Worm (Caenorhabditis elegans) whole organism, late embryonic: ENCODE measurements around the gene ccg-1.

Experiments used
- K09A11.1 ChIP-seq: sonication (generic microtip); optimal IDR thresholded peaks from 2 replicates; lab custom pipeline; 2017; ENCODE audit warnings: antibody characterized with exemption, mild to moderate bottlenecking, missing genetic modification characterization, missing compliant biosample characterization; ENCODE audit not compliant: insufficient read depth
- T23F11.4 ChIP-seq: fragments of 200-800 bp; sonication (Bioruptor generic); optimal IDR thresholded peaks from 2 replicates; lab custom pipeline; 2018; ENCODE audit warnings: mild to moderate bottlenecking, missing genetic modification characterization, missing compliant biosample characterization
- Y22D7AL.16 ChIP-seq: sonication (generic microtip); optimal IDR thresholded peaks from 2 replicates; lab custom pipeline; 2016; ENCODE audit warnings: missing genetic modification characterization, missing compliant biosample characterization
- ama-1 ChIP-seq: fragments of 150-350 bp; optimal IDR thresholded peaks from 2 replicates; lab custom pipeline; 2014
- ceh-14 ChIP-seq: sonication (generic microtip); optimal IDR thresholded peaks from 2 replicates; lab custom pipeline; 2016; ENCODE audit warnings: missing genotype, missing genetic modification characterization, missing compliant biosample characterization
- ceh-18 ChIP-seq: sonication (generic microtip); optimal IDR thresholded peaks from 2 replicates; lab custom pipeline; 2016; ENCODE audit warnings: missing genetic modification characterization, missing compliant biosample characterization
- ceh-19 ChIP-seq: fragments of 200-800 bp; sonication (Bioruptor generic); optimal IDR thresholded peaks from 2 replicates; lab custom pipeline; 2018; ENCODE audit warnings: mild to moderate bottlenecking, missing genetic modification characterization, missing compliant biosample characterization
- ceh-2 ChIP-seq: sonication (generic microtip); optimal IDR thresholded peaks from 2 replicates; lab custom pipeline; 2016; ENCODE audit warnings: missing genotype, missing genetic modification characterization, missing compliant biosample characterization
- ceh-24 ChIP-seq: sonication (generic microtip); optimal IDR thresholded peaks from 2 replicates; lab custom pipeline; 2016; ENCODE audit warnings: mild to moderate bottlenecking, missing genetic modification characterization, missing compliant biosample characterization
- ceh-31 ChIP-seq: sonication (generic microtip); optimal IDR thresholded peaks from 2 replicates; lab custom pipeline; 2016; ENCODE audit warnings: missing genetic modification characterization, missing compliant biosample characterization
- ceh-9 ChIP-seq: sonication (generic microtip); optimal IDR thresholded peaks from 2 replicates; lab custom pipeline; 2016; ENCODE audit warnings: mild to moderate bottlenecking, missing genetic modification characterization, inconsistent platforms, missing compliant biosample characterization
- che-1 ChIP-seq: sonication (generic microtip); optimal IDR thresholded peaks from 2 replicates; lab custom pipeline; 2016; ENCODE audit warnings: mild to moderate bottlenecking, missing genetic modification characterization, missing compliant biosample characterization
- dmd-4 ChIP-seq: sonication (generic microtip); optimal IDR thresholded peaks from 2 replicates; lab custom pipeline; 2016; ENCODE audit warnings: borderline replicate concordance, missing genetic modification characterization, missing compliant biosample characterization
- elt-4 ChIP-seq: sonication (generic microtip); optimal IDR thresholded peaks from 2 replicates; lab custom pipeline; 2016; ENCODE audit warnings: missing genetic modification characterization, missing compliant biosample characterization
- eyg-1 ChIP-seq: sonication (generic microtip); optimal IDR thresholded peaks from 2 replicates; lab custom pipeline; 2016; ENCODE audit warnings: missing genotype, missing genetic modification characterization, missing compliant biosample characterization
- fax-1 ChIP-seq: sonication (generic microtip); optimal IDR thresholded peaks from 2 replicates; lab custom pipeline; 2016; ENCODE audit warnings: missing genotype, missing genetic modification characterization, missing compliant biosample characterization
- gmeb-2 ChIP-seq: sonication (generic microtip); optimal IDR thresholded peaks from 2 replicates; lab custom pipeline; 2016; ENCODE audit warnings: missing genetic modification characterization, inconsistent platforms, missing compliant biosample characterization
- hlh-30 ChIP-seq: sonication (generic microtip); optimal IDR thresholded peaks from 2 replicates; lab custom pipeline; 2017; ENCODE audit warnings: antibody characterized with exemption, missing genetic modification characterization, missing compliant biosample characterization; ENCODE audit not compliant: insufficient read depth
- hlh-6 ChIP-seq: sonication (generic microtip); optimal IDR thresholded peaks from 2 replicates; lab custom pipeline; 2016; ENCODE audit warnings: missing genotype, missing genetic modification characterization, missing compliant biosample characterization
- nfya-1 ChIP-seq: sonication (generic microtip); optimal IDR thresholded peaks from 2 replicates; lab custom pipeline; 2017; ENCODE audit warnings: missing genetic modification characterization, mild to moderate bottlenecking, missing compliant biosample characterization, antibody characterized with exemption, moderate library complexity
- npax-4 ChIP-seq: sonication (generic microtip); optimal IDR thresholded peaks from 2 replicates; lab custom pipeline; 2016; ENCODE audit warnings: missing genetic modification characterization, missing compliant biosample characterization
- odd-2 ChIP-seq: sonication (generic microtip); optimal IDR thresholded peaks from 2 replicates; lab custom pipeline; 2017; ENCODE audit warnings: antibody characterized with exemption, mild to moderate bottlenecking, missing genetic modification characterization, missing compliant biosample characterization
- pag-3 ChIP-seq: sonication (generic microtip); optimal IDR thresholded peaks from 2 replicates; lab custom pipeline; 2016; ENCODE audit warnings: missing compliant biosample characterization, missing genetic modification characterization, borderline replicate concordance
- pax-1 ChIP-seq: fragments of 150-350 bp; optimal IDR thresholded peaks from 2 replicates; lab custom pipeline; 2014; ENCODE audit warnings: missing biosample characterization, missing genetic modification characterization
- pros-1 ChIP-seq: fragments of 150-350 bp; optimal IDR thresholded peaks from 2 replicates; lab custom pipeline; 2014; ENCODE audit warnings: missing biosample characterization, missing genetic modification reagents, missing genetic modification characterization
- sdc-2 ChIP-seq: sonication (generic microtip); optimal IDR thresholded peaks from 2 replicates; lab custom pipeline; 2016; ENCODE audit warnings: missing genotype, missing genetic modification characterization, missing compliant biosample characterization
- sox-2 ChIP-seq: fragments of 200-800 bp; sonication (Bioruptor generic); IDR thresholded peaks from 2 replicates; pipeline ENCODE4 v1.3.6; 2022; ENCODE audit warnings: missing genetic modification reagents, missing genetic modification characterization, missing compliant biosample characterization
- sox-4 ChIP-seq: sonication (generic microtip); optimal IDR thresholded peaks from 2 replicates; lab custom pipeline; 2017; ENCODE audit warnings: mild to moderate bottlenecking, missing genetic modification characterization, inconsistent platforms, missing compliant biosample characterization
- unc-3 ChIP-seq, 2 experiments: fragments of 200-800 bp in 1 of 2; sonication (Bioruptor generic) in 1 of 2; sonication (generic microtip) in 1 of 2; conservative IDR thresholded peaks in 1 of 2; optimal IDR thresholded peaks in 1 of 2; 2 replicates each; pipeline versions ENCODE4 v1.3.6 to Lab custom; 2016 to 2022; ENCODE audit warnings: missing compliant biosample characterization in 2 of 2, missing genetic modification characterization in 2 of 2, missing genetic modification reagents in 1 of 2
- unc-42 ChIP-seq: sonication (generic microtip); optimal IDR thresholded peaks from 2 replicates; lab custom pipeline; 2016; ENCODE audit warnings: missing genotype, missing genetic modification characterization, missing compliant biosample characterization
- unc-86 ChIP-seq: sonication (generic microtip); optimal IDR thresholded peaks from 2 replicates; lab custom pipeline; 2016; ENCODE audit warnings: missing genetic modification characterization, missing compliant biosample characterization

Gene ccg-1

DNA sequence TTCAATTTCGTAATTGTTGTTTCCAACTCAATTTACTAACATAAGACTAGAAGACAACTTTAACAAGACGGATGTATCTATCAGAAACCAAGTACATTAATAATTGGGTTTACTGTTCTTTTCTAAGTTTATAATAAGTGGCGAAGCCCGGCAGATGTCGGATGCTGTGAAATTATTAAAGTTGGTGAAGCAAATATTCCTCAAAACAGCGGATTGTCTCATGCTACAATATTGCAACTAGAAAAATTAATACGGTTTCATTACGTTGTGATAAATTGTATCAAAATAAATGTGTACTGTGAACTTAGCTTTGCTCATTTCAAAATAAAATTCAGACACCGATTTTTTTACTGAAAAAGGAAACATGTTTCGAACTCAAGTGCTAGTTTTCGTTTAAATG lies 8.0 kb upstream of the ccg-1 start:
- TF ChIP-seq sdc-2 (tag; lab: Kevin White, UChicago) (no peak), K09A11.1 (no peak), unc-86 (tag; lab: Kevin White, UChicago) (no peak), dmd-4 (tag; lab: Kevin White, UChicago) (no peak), ceh-14 (tag; lab: Kevin White, UChicago) (no peak), npax-4 (tag; lab: Kevin White, UChicago) (no peak), nfya-1 (tag; lab: Kevin White, UChicago) (no peak), pag-3 (tag; lab: Kevin White, UChicago) (no peak), ceh-18 (tag; lab: Kevin White, UChicago) (no peak)

- TF ChIP-seq pros-1 (tag; lab: Kevin White, UChicago): no peak
- TF ChIP-seq odd-2 (tag; lab: Kevin White, UChicago): no peak
- no peak for TF ChIP-seq hlh-30 (tag; lab: Kevin White, UChicago)
- TF ChIP-seq sdc-2 (tag; lab: Kevin White, UChicago): no peak
- TF ChIP-seq unc-3 (GFP tag; conservative IDR thresholded peaks at IDR 0.05; lab: Robert Waterston, UW): no peak
- TF ChIP-seq unc-3 (tag; optimal IDR thresholded peaks at IDR 0.05; lab: Kevin White, UChicago): no peak
- TF ChIP-seq ama-1 (lab: Kevin White, UChicago): no peak
- no peak for TF ChIP-seq unc-86 (tag; lab: Kevin White, UChicago)
- no peak for TF ChIP-seq pax-1 (tag; lab: Kevin White, UChicago)
- TF ChIP-seq sox-4: no peak
- no peak for TF ChIP-seq elt-4 (tag; lab: Kevin White, UChicago)
- no peak for TF ChIP-seq fax-1
- no peak for TF ChIP-seq gmeb-2 (tag; lab: Kevin White, UChicago)
- no peak for TF ChIP-seq ceh-9 (tag; lab: Kevin White, UChicago)
- TF ChIP-seq hlh-6 (tag; lab: Kevin White, UChicago): no peak
- TF ChIP-seq, all 69 proteins: peak for 0
These were observed 4.6 kb upstream of the ccg-1 start for ce11 chrIV:15280219-15280618.

ce11 chrIV:15274063-15274462 lies 1.5 kb downstream of the ccg-1 start:
- TF ChIP-seq che-1 (tag; lab: Kevin White, UChicago) (no peak), ceh-18 (tag; lab: Kevin White, UChicago) (peak; percentile 54)

DNA sequence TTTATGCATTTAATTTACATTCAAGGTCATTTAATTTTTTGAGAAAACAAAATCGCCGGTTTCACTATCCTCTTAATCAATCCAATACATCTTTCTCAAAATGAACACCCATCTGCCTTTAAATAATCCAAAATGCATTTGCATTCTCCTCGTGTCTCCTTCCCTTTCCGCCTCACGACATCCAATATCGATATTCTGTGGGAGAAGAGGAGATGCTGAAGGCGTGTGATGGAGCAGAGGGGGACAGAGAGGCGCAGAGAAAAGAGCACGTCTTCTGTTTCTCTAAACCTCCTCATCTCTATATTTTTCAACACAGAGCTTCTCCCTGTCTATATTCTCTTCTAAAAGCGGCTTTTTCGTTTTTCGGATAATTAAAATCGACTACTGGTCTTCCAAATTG lies 16.1 kb downstream of the ccg-1 start, which contains the start of gene Y73F8A.5:
Y73F8A.5 (plus strand) TSS at position 321 of the 400 bp plus-strand sequence.
- TF ChIP-seq pag-3 (tag; lab: Kevin White, UChicago) (no peak), ceh-19 (peak; percentile 7), T23F11.4 (GFP tag; lab: Kevin White, UChicago) (no peak), Y22D7AL.16 (tag; lab: Kevin White, UChicago) (no peak), unc-42 (peak; percentile 81), eyg-1 (tag; lab: Kevin White, UChicago) (no peak), sox-2 (GFP tag; lab: Robert Waterston, UW) (no peak), ceh-14 (tag; lab: Kevin White, UChicago) (peak; percentile 27), ceh-24 (tag; lab: Kevin White, UChicago) (no peak), ceh-2 (tag; lab: Kevin White, UChicago) (no peak), hlh-30 (tag; lab: Kevin White, UChicago) (peak; percentile 15), ceh-31 (peak; percentile 72), odd-2 (tag; lab: Kevin White, UChicago) (no peak), fax-1 (no peak), nfya-1 (tag; lab: Kevin White, UChicago) (peak; percentile 27), ama-1 (lab: Kevin White, UChicago) (no peak)

DNA sequence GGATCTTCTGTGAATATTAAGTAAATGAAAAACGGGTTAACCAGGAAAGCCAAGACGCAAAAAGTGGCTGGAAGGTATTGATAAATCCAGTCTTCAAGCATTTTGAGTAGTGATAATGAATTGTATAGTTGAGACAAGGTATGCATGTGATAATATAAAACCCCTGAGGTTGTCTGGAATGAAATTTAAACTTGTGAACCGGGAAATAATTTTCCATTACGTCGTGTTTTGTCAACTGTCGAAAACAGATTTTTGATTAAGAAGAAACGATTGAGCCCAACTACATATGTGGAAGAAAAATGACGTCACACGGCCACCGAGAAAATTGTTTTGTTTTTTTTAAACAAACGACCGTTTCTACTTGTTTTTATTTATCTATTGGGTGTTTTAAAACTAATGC lies 23.4 kb downstream of the ccg-1 start, which contains the start of gene srj-42:
srj-42 (minus strand) TSS at position 101 of the 400 bp plus-strand sequence.
- TF ChIP-seq hlh-30 (tag; lab: Kevin White, UChicago): no peak
